Worm (Caenorhabditis elegans) whole organism, L3 larva: Measurements from ENCODE around the gene cdr-6.

Experiments
- R02D3.7 ChIP-seq: fragments of 150-350 bp; optimal IDR thresholded peaks from 2 replicates; lab custom pipeline; 2014; ENCODE audit warnings: missing biosample characterization, missing genetic modification characterization
- ZK546.5 ChIP-seq: sonication (generic microtip); optimal IDR thresholded peaks from 2 replicates; lab custom pipeline; 2017; ENCODE audit warnings: missing biosample characterization, missing genetic modification characterization
- aly-2 ChIP-seq: fragments of 150-350 bp; optimal IDR thresholded peaks from 2 replicates; lab custom pipeline; 2014; ENCODE audit warnings: missing biosample characterization, missing genetic modification characterization
- ama-1 ChIP-seq: fragments of 150-350 bp; optimal IDR thresholded peaks from 2 replicates; lab custom pipeline; 2018
- ceh-16 ChIP-seq: sonication (generic microtip); optimal IDR thresholded peaks from 2 replicates; lab custom pipeline; 2017; ENCODE audit warnings: missing biosample characterization, missing genetic modification characterization
- ceh-82 ChIP-seq: fragments of 150-350 bp; optimal IDR thresholded peaks from 2 replicates; lab custom pipeline; 2014; ENCODE audit warnings: missing biosample characterization, missing genetic modification characterization
- ceh-9 ChIP-seq: sonication (generic microtip); optimal IDR thresholded peaks from 2 replicates; lab custom pipeline; 2018; ENCODE audit warnings: missing biosample characterization, missing genetic modification characterization
- daf-12 ChIP-seq: fragments of 150-350 bp; optimal IDR thresholded peaks from 2 replicates; lab custom pipeline; 2014; ENCODE audit warnings: missing biosample characterization, missing genetic modification reagents, missing genetic modification characterization
- egl-27 ChIP-seq: sonication (generic microtip); optimal IDR thresholded peaks from 4 replicates; lab custom pipeline; 2017; ENCODE audit warnings: missing biosample characterization, missing genetic modification reagents, missing genetic modification characterization
- egl-5 ChIP-seq: fragments of 150-350 bp; optimal IDR thresholded peaks from 2 replicates; lab custom pipeline; 2017; ENCODE audit warnings: missing biosample characterization, missing genetic modification reagents, missing genetic modification characterization, inconsistent platforms
- elt-1 ChIP-seq: fragments of 150-350 bp; optimal IDR thresholded peaks from 2 replicates; lab custom pipeline; 2014; ENCODE audit warnings: missing biosample characterization, missing genetic modification characterization
- elt-2 ChIP-seq: sonication (generic microtip); optimal IDR thresholded peaks from 2 replicates; lab custom pipeline; 2016; ENCODE audit warnings: missing genetic modification reagents, mild to moderate bottlenecking, missing genetic modification characterization, missing compliant biosample characterization
- eor-1 ChIP-seq, 2 experiments: fragments of 150-350 bp; optimal IDR thresholded peaks; 2 replicates each; lab custom pipeline; 2014 to 2018; ENCODE audit warnings: missing biosample characterization in 2 of 2, missing genetic modification characterization in 2 of 2
- fkh-10 ChIP-seq: sonication (generic microtip); optimal IDR thresholded peaks from 2 replicates; lab custom pipeline; 2017; ENCODE audit warnings: missing biosample characterization, missing genetic modification reagents, missing genetic modification characterization
- fkh-2 ChIP-seq: fragments of 150-350 bp; optimal IDR thresholded peaks from 2 replicates; lab custom pipeline; 2014; ENCODE audit warnings: missing biosample characterization, missing genetic modification reagents, missing genetic modification characterization
- fos-1 ChIP-seq: fragments of 150-350 bp; optimal IDR thresholded peaks from 2 replicates; lab custom pipeline; 2014; ENCODE audit warnings: missing biosample characterization, missing genetic modification characterization
- jun-1 ChIP-seq: fragments of 150-350 bp; optimal IDR thresholded peaks from 2 replicates; lab custom pipeline; 2014; ENCODE audit warnings: missing biosample characterization, missing genetic modification reagents, missing genetic modification characterization
- lin-15B ChIP-seq: fragments of 150-350 bp; optimal IDR thresholded peaks from 2 replicates; lab custom pipeline; 2014; ENCODE audit warnings: missing biosample characterization, missing genetic modification characterization
- lin-39 ChIP-seq: fragments of 150-350 bp; optimal IDR thresholded peaks from 2 replicates; lab custom pipeline; 2018; ENCODE audit warnings: missing biosample characterization, missing genetic modification reagents, missing genetic modification characterization
- mml-1 ChIP-seq: fragments of 150-350 bp; sonication (generic microtip); optimal IDR thresholded peaks from 3 replicates; lab custom pipeline; 2014; ENCODE audit warnings: missing biosample characterization, missing genetic modification characterization
- nfya-1 ChIP-seq: sonication (generic microtip); optimal IDR thresholded peaks from 2 replicates; lab custom pipeline; 2017; ENCODE audit warnings: missing genetic modification characterization, mild to moderate bottlenecking, missing compliant biosample characterization, antibody characterized with exemption, moderate library complexity; ENCODE audit not compliant: insufficient read depth
- nhr-11 ChIP-seq: fragments of 150-350 bp; optimal IDR thresholded peaks from 2 replicates; lab custom pipeline; 2014; ENCODE audit warnings: missing biosample characterization, missing genetic modification characterization
- nhr-23 ChIP-seq: fragments of 150-350 bp; optimal IDR thresholded peaks from 2 replicates; lab custom pipeline; 2014; ENCODE audit warnings: missing biosample characterization, missing genetic modification reagents, missing genetic modification characterization
- nhr-25 ChIP-seq: sonication (generic microtip); optimal IDR thresholded peaks from 2 replicates; lab custom pipeline; 2017; ENCODE audit warnings: missing biosample characterization, missing genetic modification characterization
- nhr-28 ChIP-seq: fragments of 150-350 bp; optimal IDR thresholded peaks from 2 replicates; lab custom pipeline; 2014; ENCODE audit warnings: missing biosample characterization, missing genetic modification characterization
- nhr-43 ChIP-seq: sonication (generic microtip); optimal IDR thresholded peaks from 2 replicates; lab custom pipeline; 2016; ENCODE audit warnings: mild to moderate bottlenecking, missing genetic modification characterization, missing compliant biosample characterization; ENCODE audit not compliant: poor library complexity, severe bottlenecking
- nhr-67 ChIP-seq: fragments of 150-350 bp; optimal IDR thresholded peaks from 2 replicates; lab custom pipeline; 2014; ENCODE audit warnings: missing biosample characterization, missing genetic modification characterization
- nhr-76 ChIP-seq: fragments of 150-350 bp; sonication (generic microtip); optimal IDR thresholded peaks from 5 replicates; lab custom pipeline; 2014; ENCODE audit warnings: missing biosample characterization, missing genetic modification characterization
- pha-4 ChIP-seq: fragments of 150-350 bp; optimal IDR thresholded peaks from 2 replicates; lab custom pipeline; 2014; ENCODE audit warnings: missing biosample characterization, missing genetic modification reagents, missing genetic modification characterization
- pqm-1 ChIP-seq: fragments of 150-350 bp; optimal IDR thresholded peaks from 2 replicates; lab custom pipeline; 2017; ENCODE audit warnings: missing biosample characterization, missing genetic modification characterization, inconsistent platforms
- skn-1 ChIP-seq: fragments of 150-350 bp; optimal IDR thresholded peaks from 2 replicates; lab custom pipeline; 2014; ENCODE audit warnings: missing biosample characterization, missing genetic modification characterization
- snpc-4 ChIP-seq: fragments of 150-350 bp; optimal IDR thresholded peaks from 2 replicates; lab custom pipeline; 2014; ENCODE audit warnings: missing biosample characterization, missing genetic modification characterization
- tbx-2 ChIP-seq: sonication (generic microtip); optimal IDR thresholded peaks from 2 replicates; lab custom pipeline; 2016; ENCODE audit warnings: mild to moderate bottlenecking, missing genetic modification characterization, missing compliant biosample characterization
- unc-39 ChIP-seq: sonication (generic microtip); optimal IDR thresholded peaks from 4 replicates; lab custom pipeline; 2017; ENCODE audit warnings: missing biosample characterization, missing genetic modification characterization
- unc-62 ChIP-seq: fragments of 150-350 bp; sonication (generic microtip); optimal IDR thresholded peaks from 4 replicates; lab custom pipeline; 2014; ENCODE audit warnings: missing biosample characterization, missing genetic modification reagents, missing genetic modification characterization
- zag-1 ChIP-seq: fragments of 150-350 bp; optimal IDR thresholded peaks from 2 replicates; lab custom pipeline; 2014; ENCODE audit warnings: missing biosample characterization, missing genetic modification characterization
- ztf-11 ChIP-seq: fragments of 150-350 bp; optimal IDR thresholded peaks from 2 replicates; lab custom pipeline; 2014; ENCODE audit warnings: missing biosample characterization, missing genetic modification characterization
- ztf-4 ChIP-seq: fragments of 150-350 bp; optimal IDR thresholded peaks from 2 replicates; lab custom pipeline; 2014; ENCODE audit warnings: missing biosample characterization, missing genetic modification characterization

cdr-6 gene

ce11 chrV:12400677-12401236 lies 12.7 kb downstream of the cdr-6 start, which contains the start of the genes K01D12.20 and miga-1:
Gene K01D12.20, minus strand, starts transcription at chrV:12400814.
Gene miga-1, minus strand, starts transcription at chrV:12400859.
- TF ChIP-seq nhr-43 (tag; lab: Kevin White, UChicago) = no peak
- no peak for TF ChIP-seq zag-1 (tag; lab: Kevin White, UChicago)
- no peak for TF ChIP-seq lin-39 (tag; lab: Kevin White, UChicago)
- peak; percentile 18 for TF ChIP-seq pqm-1
- no peak for TF ChIP-seq daf-12 (tag; lab: Kevin White, UChicago)
- TF ChIP-seq lin-15B = peak; percentile 47
- no peak for TF ChIP-seq tbx-2 (tag; lab: Kevin White, UChicago)
- no peak for TF ChIP-seq skn-1
- no peak for TF ChIP-seq unc-39 (tag; lab: Kevin White, UChicago)
- no peak for TF ChIP-seq fkh-10 (GFP tag; lab: Kevin White, UChicago)
- no peak for TF ChIP-seq fkh-2
- no peak for TF ChIP-seq jun-1
- TF ChIP-seq ztf-11 = no peak
- peak; percentile 93 for TF ChIP-seq R02D3.7 (tag; lab: Kevin White, UChicago)
- TF ChIP-seq nhr-11 (tag; lab: Kevin White, UChicago) = no peak
- no peak for TF ChIP-seq ztf-4 (tag; lab: Kevin White, UChicago)
- no peak for TF ChIP-seq nhr-28 (tag; lab: Kevin White, UChicago)
- TF ChIP-seq unc-62 (GFP tag; lab: Kevin White, UChicago) = no peak
- TF ChIP-seq mml-1 = no peak
- peak; percentile 44 for TF ChIP-seq elt-2 (tag; lab: Kevin White, UChicago)
- peak; percentile 40 for TF ChIP-seq nhr-23 (tag; lab: Kevin White, UChicago)
- no peak for TF ChIP-seq ceh-9 (tag; lab: Kevin White, UChicago)
- no peak for TF ChIP-seq elt-1 (tag; lab: Kevin White, UChicago)
- TF ChIP-seq egl-5 (tag; lab: Kevin White, UChicago) = no peak
- TF ChIP-seq nfya-1 (tag; lab: Kevin White, UChicago) = no peak
- TF ChIP-seq pha-4 (tag; lab: Kevin White, UChicago) = peak; percentile 64
- no peak for TF ChIP-seq ceh-82
- TF ChIP-seq snpc-4 (tag; lab: Kevin White, UChicago) = peak; percentile 34

ce11 chrV:12397545-12397944 lies 16.0 kb downstream of the cdr-6 start, which contains the start of gene K01D12.5:
Gene K01D12.5, plus strand, starts transcription at chrV:12397845.
- TF ChIP-seq ceh-16 (tag; lab: Kevin White, UChicago) = no peak
- no peak for TF ChIP-seq nhr-25

ce11 chrV:12395699-12396098 lies 17.8 kb downstream of the cdr-6 start, which contains the start of gene twk-14:
Gene twk-14, minus strand, starts transcription at chrV:12395706.
- TF ChIP-seq ama-1 (lab: Kevin White, UChicago) (no peak), egl-27 (tag; lab: Kevin White, UChicago) (no peak), ceh-82 (no peak), nhr-76 (tag; lab: Kevin White, UChicago) (no peak)

- no peak for TF ChIP-seq elt-1 (tag; lab: Kevin White, UChicago)
- no peak for TF ChIP-seq nhr-43 (tag; lab: Kevin White, UChicago)
- TF ChIP-seq nhr-11 (tag; lab: Kevin White, UChicago) = no peak
- no peak for TF ChIP-seq nhr-67
- no peak for TF ChIP-seq lin-15B
- TF ChIP-seq fos-1 = no peak
- TF ChIP-seq R02D3.7 (tag; lab: Kevin White, UChicago) = no peak
- TF ChIP-seq egl-27 (tag; lab: Kevin White, UChicago) = no peak
- TF ChIP-seq mml-1 = no peak
- TF ChIP-seq elt-2 (tag; lab: Kevin White, UChicago) = no peak
- TF ChIP-seq unc-62 (GFP tag; lab: Kevin White, UChicago) = no peak
- no peak for TF ChIP-seq ZK546.5 (tag; lab: Kevin White, UChicago)
- TF ChIP-seq daf-12 (tag; lab: Kevin White, UChicago) = no peak
- TF ChIP-seq ceh-16 (tag; lab: Kevin White, UChicago) = no peak
- no peak for TF ChIP-seq eor-1 (tag; optimal IDR thresholded peaks at IDR 0.05; lab: Kevin White, UChicago)
- no peak for TF ChIP-seq aly-2
- TF ChIP-seq, all 47 proteins: peak for 0
Observed at ce11 chrV:12386154-12386553, 27.3 kb downstream of the cdr-6 start, which contains the start of gene K01D12.15. Gene K01D12.15, plus strand, starts transcription at chrV:12386454.
